Worm (Caenorhabditis elegans) whole organism, L3 larva: ENCODE data around the gene clec-147.

ENCODE experiments used
- ZK546.5 ChIP-seq: sonication (generic microtip); optimal IDR thresholded peaks from 2 replicates; lab custom pipeline; 2017; ENCODE audit warnings: missing biosample characterization, missing genetic modification characterization
- aly-2 ChIP-seq: fragments of 150-350 bp; optimal IDR thresholded peaks from 2 replicates; lab custom pipeline; 2014; ENCODE audit warnings: missing biosample characterization, missing genetic modification characterization
- ama-1 ChIP-seq: fragments of 150-350 bp; optimal IDR thresholded peaks from 2 replicates; lab custom pipeline; 2018
- ceh-16 ChIP-seq: sonication (generic microtip); optimal IDR thresholded peaks from 2 replicates; lab custom pipeline; 2017; ENCODE audit warnings: missing biosample characterization, missing genetic modification characterization
- ceh-28 ChIP-seq: fragments of 150-350 bp; optimal IDR thresholded peaks from 2 replicates; lab custom pipeline; 2014; ENCODE audit warnings: missing biosample characterization, missing genetic modification reagents, missing genetic modification characterization
- ceh-82 ChIP-seq: fragments of 150-350 bp; optimal IDR thresholded peaks from 2 replicates; lab custom pipeline; 2014; ENCODE audit warnings: missing biosample characterization, missing genetic modification characterization
- ceh-9 ChIP-seq: sonication (generic microtip); optimal IDR thresholded peaks from 2 replicates; lab custom pipeline; 2018; ENCODE audit warnings: missing biosample characterization, missing genetic modification characterization
- daf-12 ChIP-seq: fragments of 150-350 bp; optimal IDR thresholded peaks from 2 replicates; lab custom pipeline; 2014; ENCODE audit warnings: missing biosample characterization, missing genetic modification reagents, missing genetic modification characterization
- egl-27 ChIP-seq: sonication (generic microtip); optimal IDR thresholded peaks from 4 replicates; lab custom pipeline; 2017; ENCODE audit warnings: missing biosample characterization, missing genetic modification reagents, missing genetic modification characterization
- elt-1 ChIP-seq: fragments of 150-350 bp; optimal IDR thresholded peaks from 2 replicates; lab custom pipeline; 2014; ENCODE audit warnings: missing biosample characterization, missing genetic modification characterization
- eor-1 ChIP-seq, 2 experiments: fragments of 150-350 bp; optimal IDR thresholded peaks; 2 replicates each; lab custom pipeline; 2014 to 2018; ENCODE audit warnings: missing biosample characterization in 2 of 2, missing genetic modification characterization in 2 of 2
- fkh-10 ChIP-seq: sonication (generic microtip); optimal IDR thresholded peaks from 2 replicates; lab custom pipeline; 2017; ENCODE audit warnings: missing biosample characterization, missing genetic modification reagents, missing genetic modification characterization
- fos-1 ChIP-seq: fragments of 150-350 bp; optimal IDR thresholded peaks from 2 replicates; lab custom pipeline; 2014; ENCODE audit warnings: missing biosample characterization, missing genetic modification characterization
- hmg-11 ChIP-seq: sonication (generic microtip); optimal IDR thresholded peaks from 2 replicates; lab custom pipeline; 2016; ENCODE audit warnings: missing genetic modification characterization, missing compliant biosample characterization
- jun-1 ChIP-seq: fragments of 150-350 bp; optimal IDR thresholded peaks from 2 replicates; lab custom pipeline; 2014; ENCODE audit warnings: missing biosample characterization, missing genetic modification reagents, missing genetic modification characterization
- lin-15B ChIP-seq: fragments of 150-350 bp; optimal IDR thresholded peaks from 2 replicates; lab custom pipeline; 2014; ENCODE audit warnings: missing biosample characterization, missing genetic modification characterization
- lin-39 ChIP-seq: fragments of 150-350 bp; optimal IDR thresholded peaks from 2 replicates; lab custom pipeline; 2018; ENCODE audit warnings: missing biosample characterization, missing genetic modification reagents, missing genetic modification characterization
- lsy-12 ChIP-seq: sonication (generic microtip); optimal IDR thresholded peaks from 2 replicates; lab custom pipeline; 2016; ENCODE audit warnings: mild to moderate bottlenecking, missing genetic modification characterization, missing compliant biosample characterization
- mdl-1 ChIP-seq: fragments of 150-350 bp; optimal IDR thresholded peaks from 2 replicates; lab custom pipeline; 2014; ENCODE audit warnings: missing biosample characterization, missing genetic modification characterization
- mml-1 ChIP-seq: fragments of 150-350 bp; sonication (generic microtip); optimal IDR thresholded peaks from 3 replicates; lab custom pipeline; 2014; ENCODE audit warnings: missing biosample characterization, missing genetic modification characterization
- nfya-1 ChIP-seq: sonication (generic microtip); optimal IDR thresholded peaks from 2 replicates; lab custom pipeline; 2017; ENCODE audit warnings: missing genetic modification characterization, mild to moderate bottlenecking, missing compliant biosample characterization, antibody characterized with exemption, moderate library complexity; ENCODE audit not compliant: insufficient read depth
- nhr-11 ChIP-seq: fragments of 150-350 bp; optimal IDR thresholded peaks from 2 replicates; lab custom pipeline; 2014; ENCODE audit warnings: missing biosample characterization, missing genetic modification characterization
- nhr-12 ChIP-seq: fragments of 150-350 bp; optimal IDR thresholded peaks from 2 replicates; lab custom pipeline; 2014; ENCODE audit warnings: missing biosample characterization, missing genetic modification characterization
- nhr-237 ChIP-seq: fragments of 150-350 bp; optimal IDR thresholded peaks from 2 replicates; lab custom pipeline; 2014; ENCODE audit warnings: missing biosample characterization, missing genetic modification characterization
- nhr-25 ChIP-seq: sonication (generic microtip); optimal IDR thresholded peaks from 2 replicates; lab custom pipeline; 2017; ENCODE audit warnings: missing biosample characterization, missing genetic modification characterization
- nhr-43 ChIP-seq: sonication (generic microtip); optimal IDR thresholded peaks from 2 replicates; lab custom pipeline; 2016; ENCODE audit warnings: mild to moderate bottlenecking, missing genetic modification characterization, missing compliant biosample characterization; ENCODE audit not compliant: poor library complexity, severe bottlenecking
- nhr-67 ChIP-seq: fragments of 150-350 bp; optimal IDR thresholded peaks from 2 replicates; lab custom pipeline; 2014; ENCODE audit warnings: missing biosample characterization, missing genetic modification characterization
- nhr-76 ChIP-seq: fragments of 150-350 bp; sonication (generic microtip); optimal IDR thresholded peaks from 5 replicates; lab custom pipeline; 2014; ENCODE audit warnings: missing biosample characterization, missing genetic modification characterization
- nhr-77 ChIP-seq: fragments of 150-350 bp; optimal IDR thresholded peaks from 2 replicates; lab custom pipeline; 2014; ENCODE audit warnings: missing biosample characterization, missing genetic modification characterization
- pha-4 ChIP-seq: fragments of 150-350 bp; optimal IDR thresholded peaks from 2 replicates; lab custom pipeline; 2014; ENCODE audit warnings: missing biosample characterization, missing genetic modification reagents, missing genetic modification characterization
- pqm-1 ChIP-seq: fragments of 150-350 bp; optimal IDR thresholded peaks from 2 replicates; lab custom pipeline; 2017; ENCODE audit warnings: missing biosample characterization, missing genetic modification characterization, inconsistent platforms
- snpc-4 ChIP-seq: fragments of 150-350 bp; optimal IDR thresholded peaks from 2 replicates; lab custom pipeline; 2014; ENCODE audit warnings: missing biosample characterization, missing genetic modification characterization
- tbx-2 ChIP-seq: sonication (generic microtip); optimal IDR thresholded peaks from 2 replicates; lab custom pipeline; 2016; ENCODE audit warnings: mild to moderate bottlenecking, missing genetic modification characterization, missing compliant biosample characterization
- unc-39 ChIP-seq: sonication (generic microtip); optimal IDR thresholded peaks from 4 replicates; lab custom pipeline; 2017; ENCODE audit warnings: missing biosample characterization, missing genetic modification characterization
- unc-62 ChIP-seq: fragments of 150-350 bp; sonication (generic microtip); optimal IDR thresholded peaks from 4 replicates; lab custom pipeline; 2014; ENCODE audit warnings: missing biosample characterization, missing genetic modification reagents, missing genetic modification characterization
- zag-1 ChIP-seq: fragments of 150-350 bp; optimal IDR thresholded peaks from 2 replicates; lab custom pipeline; 2014; ENCODE audit warnings: missing biosample characterization, missing genetic modification characterization
- ztf-11 ChIP-seq: fragments of 150-350 bp; optimal IDR thresholded peaks from 2 replicates; lab custom pipeline; 2014; ENCODE audit warnings: missing biosample characterization, missing genetic modification characterization
- ztf-4 ChIP-seq: fragments of 150-350 bp; optimal IDR thresholded peaks from 2 replicates; lab custom pipeline; 2014; ENCODE audit warnings: missing biosample characterization, missing genetic modification characterization

The clec-147 gene

ce11 chrII:14527104-14527503 lies 10.5 kb downstream of the clec-147 start:
- TF ChIP-seq pqm-1 (no peak), zag-1 (tag; lab: Kevin White, UChicago) (no peak), lsy-12 (tag; lab: Kevin White, UChicago) (no peak), snpc-4 (tag; lab: Kevin White, UChicago) (no peak), ceh-9 (tag; lab: Kevin White, UChicago) (no peak), eor-1 (tag; optimal IDR thresholded peaks at IDR 0.05; lab: Kevin White, UChicago) (no peak), nhr-77 (tag; lab: Kevin White, UChicago) (no peak), hmg-11 (tag; lab: Kevin White, UChicago) (no peak), lin-15B (tag; lab: Kevin White, UChicago) (no peak), ztf-4 (tag; lab: Kevin White, UChicago) (no peak), ceh-28 (tag; lab: Kevin White, UChicago) (no peak), ama-1 (no peak), mdl-1 (tag; lab: Kevin White, UChicago) (no peak), nhr-11 (no peak)

- TF ChIP-seq nhr-43 (no peak), ceh-16 (tag; lab: Kevin White, UChicago) (no peak), nhr-237 (no peak), mml-1 (tag; lab: Kevin White, UChicago) (no peak), zag-1 (tag; lab: Kevin White, UChicago) (no peak), hmg-11 (tag; lab: Kevin White, UChicago) (no peak), ama-1 (no peak), nhr-76 (no peak), ZK546.5 (tag; lab: Kevin White, UChicago) (no peak), fos-1 (tag; lab: Kevin White, UChicago) (no peak), fkh-10 (GFP tag; lab: Kevin White, UChicago) (no peak)
These were observed 12.6 kb downstream of the clec-147 start, which contains the start of gene F57C2.4 for ce11 chrII:14525013-14525412. TSS of gene F57C2.4 (plus strand) at chrII:14525313.

ce11 chrII:14523645-14524223 lies 13.9 kb downstream of the clec-147 start, which contains the start of gene pot-2:
TSS of gene pot-2 (plus strand) at chrII:14524173.
- TF ChIP-seq egl-27 (tag; lab: Kevin White, UChicago) (no peak), nhr-11 (no peak), nhr-67 (tag; lab: Kevin White, UChicago) (no peak), nhr-77 (tag; lab: Kevin White, UChicago) (no peak)

- no peak for TF ChIP-seq tbx-2 (tag; lab: Kevin White, UChicago)
- TF ChIP-seq jun-1 (tag; lab: Kevin White, UChicago): no peak
- no peak for TF ChIP-seq mml-1 (tag; lab: Kevin White, UChicago)
- TF ChIP-seq nhr-67 (tag; lab: Kevin White, UChicago): no peak
- TF ChIP-seq pha-4: no peak
- no peak for TF ChIP-seq nhr-25 (tag; lab: Kevin White, UChicago)
- TF ChIP-seq unc-39 (tag; lab: Kevin White, UChicago): no peak
- TF ChIP-seq fkh-10 (GFP tag; lab: Kevin White, UChicago): no peak
- TF ChIP-seq nfya-1 (tag; lab: Kevin White, UChicago): no peak
- no peak for TF ChIP-seq unc-62
- no peak for TF ChIP-seq ceh-82
- TF ChIP-seq ceh-9 (tag; lab: Kevin White, UChicago): no peak
These were observed 14.5 kb downstream of the clec-147 start, which contains the start of gene btb-20 for ce11 chrII:14523070-14523572. TSS of gene btb-20 (minus strand) at chrII:14523522.

ce11 chrII:14522037-14522436 lies 15.6 kb downstream of the clec-147 start, which contains the start of gene btb-19:
TSS of gene btb-19 (minus strand) at chrII:14522137.
- TF ChIP-seq nhr-25 (tag; lab: Kevin White, UChicago): no peak
- no peak for TF ChIP-seq aly-2
- no peak for TF ChIP-seq nhr-12 (tag; lab: Kevin White, UChicago)
- TF ChIP-seq tbx-2 (tag; lab: Kevin White, UChicago): no peak
- TF ChIP-seq mdl-1 (tag; lab: Kevin White, UChicago): no peak
- TF ChIP-seq nhr-76: no peak
- TF ChIP-seq lin-39 (tag; lab: Kevin White, UChicago): no peak
- no peak for TF ChIP-seq daf-12 (tag; lab: Kevin White, UChicago)
- no peak for TF ChIP-seq pha-4
- no peak for TF ChIP-seq ama-1
- TF ChIP-seq elt-1 (tag; lab: Kevin White, UChicago): no peak
- no peak for TF ChIP-seq ztf-11 (tag; lab: Kevin White, UChicago)
- TF ChIP-seq nhr-43: no peak
